Worm (Caenorhabditis elegans): ENCODE results near the gene C33H5.2.

- TF ChIP-seq ztf-7 (tag; optimal IDR thresholded peaks at IDR 0.05) (no peak), mdl-1 (tag; optimal IDR thresholded peaks at IDR 0.05) (no peak), T20F7.1 (GFP tag; optimal IDR thresholded peaks at IDR 0.05) (no peak), madf-9 (GFP tag; conservative IDR thresholded peaks at IDR 0.05) (no peak), pha-4 (GFP tag; IDR thresholded peaks at IDR 0.05) (no peak), pha-4 (tag; optimal IDR thresholded peaks at IDR 0.05) (no peak), unc-130 (GFP tag; optimal IDR thresholded peaks at IDR 0.05) (no peak), egl-43 (GFP tag; IDR thresholded peaks at IDR 0.05) (no peak), ceh-82 (tag; optimal IDR thresholded peaks at IDR 0.05) (no peak), ztf-11 (tag; optimal IDR thresholded peaks at IDR 0.05) (no peak)
Observed at ce11 chrIV:7839923-7840322, 35.1 kb downstream of the C33H5.2 start.
